Fruit fly (Drosophila melanogaster): ENCODE results near the gene Dip-C.
A peak's percentile ranks its signal among the peaks of the same experiment; 100 is the strongest.

Dip-C gene

DNA sequence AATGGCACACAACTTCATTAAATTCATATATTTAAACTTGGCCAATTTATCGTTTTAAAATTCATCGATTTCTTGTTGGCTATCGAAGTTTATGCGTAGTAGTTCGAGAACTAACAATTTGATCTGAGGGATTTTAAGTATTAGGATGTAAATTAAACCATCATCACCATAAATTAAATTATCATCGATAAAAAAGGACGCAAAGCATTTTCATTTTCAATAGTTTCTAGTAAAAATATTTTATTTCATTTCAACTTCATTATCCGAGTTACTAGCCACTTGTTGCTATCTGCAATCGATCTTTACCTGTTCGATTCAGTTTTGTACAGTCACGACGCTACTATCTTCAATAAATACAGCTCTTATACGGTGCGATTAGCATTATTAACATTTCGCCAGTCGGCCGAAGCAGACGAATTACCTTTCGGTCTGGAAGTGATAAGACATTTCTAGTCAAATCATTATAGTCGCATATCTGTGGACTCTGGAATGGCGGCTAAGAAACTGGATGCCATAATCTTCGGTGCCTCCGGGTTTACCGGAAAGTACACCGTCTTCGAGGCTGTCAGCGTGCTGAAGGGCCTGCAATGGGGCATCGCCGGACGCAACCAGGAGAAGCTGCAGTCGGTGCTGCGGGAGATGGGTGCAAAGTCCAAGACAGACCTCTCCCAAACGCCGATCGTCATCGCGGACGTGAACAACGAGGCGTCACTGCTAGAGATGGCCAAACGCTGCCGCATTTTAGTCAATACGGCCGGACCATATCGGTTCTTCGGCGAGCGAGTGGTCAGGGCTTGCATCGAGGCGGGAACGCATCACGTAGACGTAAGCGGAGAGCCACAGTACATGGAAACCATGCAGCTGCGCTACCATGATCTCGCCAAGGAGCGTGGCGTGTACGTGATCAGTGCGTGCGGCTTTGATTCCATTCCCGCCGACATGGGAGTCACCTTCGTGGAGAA lies 7.0 kb downstream of the Dip-C start, which contains the start of gene CG5167 (continued):
- TF ChIP-seq az2 (GFP tag; optimal IDR thresholded peaks at IDR 0.05) (peak; percentile 37), CG10366 (GFP tag; IDR thresholded peaks at IDR 0.05) (no peak), Nf-YC (tag; optimal IDR thresholded peaks at IDR 0.05) (peak; percentile 8), jigr1 (GFP tag; IDR thresholded peaks at IDR 0.05) (no peak), HLH4C (GFP tag; IDR thresholded peaks at IDR 0.05; ENCODE audit: partially characterized antibody) (peak; percentile 39; the same call in 2 of the 3 replicates), Nf-YA (GFP tag; IDR thresholded peaks at IDR 0.05) (no peak), usp (GFP tag; optimal IDR thresholded peaks at IDR 0.05) (no peak), CG7786 (GFP tag; optimal IDR thresholded peaks at IDR 0.05) (no peak), nom (GFP tag; optimal IDR thresholded peaks at IDR 0.05) (peak; percentile 95), CoRest (tag; optimal IDR thresholded peaks at IDR 0.05) (peak; percentile 45), NC2β (GFP tag; optimal IDR thresholded peaks at IDR 0.05) (no peak), CG17912 (GFP tag; optimal IDR thresholded peaks at IDR 0.05) (no peak), exex (tag; optimal IDR thresholded peaks at IDR 0.05) (peak; percentile 89), CG42726 (GFP tag; IDR thresholded peaks at IDR 0.05; ENCODE audit: partially characterized antibody) (no peak), salm (tag; optimal IDR thresholded peaks at IDR 0.05) (no peak), CrebB (tag; optimal IDR thresholded peaks at IDR 0.05) (peak; percentile 31), luna (GFP tag; optimal IDR thresholded peaks at IDR 0.05) (peak; percentile 22), CG6272 (GFP tag; IDR thresholded peaks at IDR 0.05) (no peak), maf-S (GFP tag; optimal IDR thresholded peaks at IDR 0.05) (no peak), CG6813 (GFP tag; optimal IDR thresholded peaks at IDR 0.05) (no peak), Deaf1 (tag; optimal IDR thresholded peaks at IDR 0.05) (peak; percentile 50), Mrtf (GFP tag; IDR thresholded peaks at IDR 0.05) (no peak), C15 (GFP tag; IDR thresholded peaks at IDR 0.05) (no peak), cg (GFP tag; optimal IDR thresholded peaks at IDR 0.05) (no peak), tap (tag; optimal IDR thresholded peaks at IDR 0.05) (peak; percentile 60), CG10321 (GFP tag; IDR thresholded peaks at IDR 0.05) (no peak), Blimp-1 (GFP tag; optimal IDR thresholded peaks at IDR 0.05) (no peak), Spps (tag; optimal IDR thresholded peaks at IDR 0.05) (no peak), z (GFP tag; IDR thresholded peaks at IDR 0.05) (no peak), CG9437 (GFP tag; optimal IDR thresholded peaks at IDR 0.05) (peak; percentile 85), prd (optimal IDR thresholded peaks at IDR 0.05) (no peak), prd (GFP tag; IDR thresholded peaks at IDR 0.05) (no peak), fd64A (GFP tag; optimal IDR thresholded peaks at IDR 0.05) (no peak), CG10462 (GFP tag; optimal IDR thresholded peaks at IDR 0.05) (no peak), CG10565 (GFP tag; optimal IDR thresholded peaks at IDR 0.05) (no peak), CG6765 (GFP tag; optimal IDR thresholded peaks at IDR 0.05) (peak; percentile 44), CG31441 (GFP tag; IDR thresholded peaks at IDR 0.05) (peak; percentile 38; the same call in 1 of the 2 replicates), Xbp1 (GFP tag; optimal IDR thresholded peaks at IDR 0.05) (peak; percentile 28), CG5180 (GFP tag; optimal IDR thresholded peaks at IDR 0.05) (no peak), trem (tag; optimal IDR thresholded peaks at IDR 0.05) (peak; percentile 58), Lim3 (GFP tag; IDR thresholded peaks at IDR 0.05) (no peak), Vsx1 (GFP tag; optimal IDR thresholded peaks at IDR 0.05) (peak; percentile 9), sens (GFP tag) (peak; percentile 89), inv (GFP tag; IDR thresholded peaks at IDR 0.05; ENCODE audit: partially characterized antibody) (no peak)
